Fruit fly (Drosophila melanogaster): ENCODE data around the gene CG5731.

The CG5731 gene

DNA sequence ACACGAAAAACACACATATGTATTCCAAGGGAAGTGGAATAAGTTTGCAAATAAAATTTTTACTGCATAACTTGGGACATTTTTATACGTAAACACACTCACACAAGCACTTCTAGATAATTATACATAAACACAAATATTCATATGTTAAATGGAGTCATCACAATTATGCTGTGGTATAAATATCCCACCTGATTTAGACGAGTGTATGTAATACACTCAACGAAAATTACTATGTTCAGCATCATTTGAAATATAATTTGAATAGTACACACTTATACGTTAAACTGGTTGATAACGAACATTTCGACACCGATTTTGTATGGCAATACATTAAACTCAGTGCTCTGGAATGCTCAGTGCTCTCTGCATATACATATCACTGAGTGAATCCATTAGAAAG lies 21.5 kb upstream of the CG5731 start (continued):
- peak; percentile 0 for TF ChIP-seq cyc (GFP tag; optimal IDR thresholded peaks at IDR 0.05)
- no peak for TF ChIP-seq Ets21C (GFP tag; optimal IDR thresholded peaks at IDR 0.05)
- no peak for TF ChIP-seq CG6163 (GFP tag; IDR thresholded peaks at IDR 0.05)
- TF ChIP-seq esn (GFP tag; optimal IDR thresholded peaks at IDR 0.05) = peak; percentile 55
- TF ChIP-seq Sox15 (GFP tag; optimal IDR thresholded peaks at IDR 0.05) = peak; percentile 2
- peak; percentile 42 for TF ChIP-seq achi (GFP tag; optimal IDR thresholded peaks at IDR 0.05)
- TF ChIP-seq svp (GFP tag) = no peak
- no peak for TF ChIP-seq CG3919 (GFP tag; optimal IDR thresholded peaks at IDR 0.05)
- no peak for TF ChIP-seq CG11902 (GFP tag; optimal IDR thresholded peaks at IDR 0.05)
- no peak for TF ChIP-seq CG16779 (tag; optimal IDR thresholded peaks at IDR 0.05)
- peak; percentile 14 for TF ChIP-seq CG6808 (GFP tag; optimal IDR thresholded peaks at IDR 0.05)
- TF ChIP-seq CG9139 (GFP tag; optimal IDR thresholded peaks at IDR 0.05) = no peak
- peak; percentile 71 for TF ChIP-seq Hr4 (GFP tag; optimal IDR thresholded peaks at IDR 0.05)
- TF ChIP-seq CG11762 (GFP tag; optimal IDR thresholded peaks at IDR 0.05; ENCODE audit: insufficient read depth) = no peak
- no peak for TF ChIP-seq CG1621 (tag; optimal IDR thresholded peaks at IDR 0.05)
- TF ChIP-seq CG8319 (GFP tag; optimal IDR thresholded peaks at IDR 0.05) = peak; percentile 4
- peak; percentile 61 for TF ChIP-seq topi (GFP tag; optimal IDR thresholded peaks at IDR 0.05)
- TF ChIP-seq Eip75B (GFP tag; optimal IDR thresholded peaks at IDR 0.05) = peak; percentile 58

DNA sequence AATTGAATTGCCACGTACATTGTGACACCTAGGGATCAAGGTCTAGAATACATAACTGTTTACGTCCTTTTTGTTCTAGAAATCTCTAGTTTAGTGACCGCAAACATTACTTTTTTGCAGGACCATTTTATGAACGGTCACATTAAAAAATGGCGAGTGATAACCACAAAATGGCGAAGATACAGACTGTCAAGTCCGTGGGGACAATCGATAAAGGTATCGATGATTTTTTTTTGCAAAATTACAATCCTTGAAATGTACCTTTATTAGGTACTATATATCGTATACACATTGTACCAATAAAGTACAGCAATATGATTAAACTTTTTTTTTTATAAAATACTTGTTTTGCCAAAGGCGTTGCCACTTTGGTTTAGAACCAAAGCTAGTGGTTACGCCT lies 20.9 kb upstream of the CG5731 start:
- TF ChIP-seq CG16779 (tag; optimal IDR thresholded peaks at IDR 0.05) (no peak), Hr39 (GFP tag; optimal IDR thresholded peaks at IDR 0.05) (no peak), Lpt (GFP tag; optimal IDR thresholded peaks at IDR 0.05) (no peak), salr (GFP tag; optimal IDR thresholded peaks at IDR 0.05) (no peak), CG6276 (GFP tag; optimal IDR thresholded peaks at IDR 0.05) (no peak), achi (GFP tag; optimal IDR thresholded peaks at IDR 0.05) (peak; percentile 9), Blimp-1 (GFP tag; optimal IDR thresholded peaks at IDR 0.05) (no peak), CG15336 (GFP tag; IDR thresholded peaks at IDR 0.05) (no peak), CG8632 (GFP tag; optimal IDR thresholded peaks at IDR 0.05) (no peak), Gug (GFP tag; IDR thresholded peaks at IDR 0.05) (no peak), Eip78C (GFP tag) (peak; percentile 40), net (GFP tag; optimal IDR thresholded peaks at IDR 0.05) (no peak)

- TF ChIP-seq CG6276 (GFP tag; optimal IDR thresholded peaks at IDR 0.05) (no peak), Hr39 (GFP tag; optimal IDR thresholded peaks at IDR 0.05) (no peak), acj6 (GFP tag; optimal IDR thresholded peaks at IDR 0.05) (no peak), CG6792 (GFP tag; optimal IDR thresholded peaks at IDR 0.05) (no peak), net (GFP tag; optimal IDR thresholded peaks at IDR 0.05) (no peak), Eip78C (GFP tag) (peak; percentile 63), CG7368 (GFP tag; optimal IDR thresholded peaks at IDR 0.05) (no peak), esn (GFP tag; optimal IDR thresholded peaks at IDR 0.05) (peak; percentile 32), ss (GFP tag; optimal IDR thresholded peaks at IDR 0.05) (peak in 1 of 2 experiments; percentile 20), CG3919 (GFP tag; optimal IDR thresholded peaks at IDR 0.05) (no peak), lz (GFP tag; optimal IDR thresholded peaks at IDR 0.05) (peak; percentile 13), spab (GFP tag; optimal IDR thresholded peaks at IDR 0.05) (no peak), fd59A (GFP tag; optimal IDR thresholded peaks at IDR 0.05) (no peak), CG3032 (tag; optimal IDR thresholded peaks at IDR 0.05) (peak; percentile 31), eg (GFP tag; IDR thresholded peaks at IDR 0.05) (no peak), cyc (GFP tag; optimal IDR thresholded peaks at IDR 0.05) (peak; percentile 18), topi (GFP tag; optimal IDR thresholded peaks at IDR 0.05) (peak; percentile 2), Sox14 (GFP tag; optimal IDR thresholded peaks at IDR 0.05) (peak; percentile 9), vri (GFP tag; optimal IDR thresholded peaks at IDR 0.05) (no peak), CG10631 (GFP tag; optimal IDR thresholded peaks at IDR 0.05) (no peak), Ets96B (tag; optimal IDR thresholded peaks at IDR 0.05) (no peak), achi (GFP tag; optimal IDR thresholded peaks at IDR 0.05) (peak; percentile 35), Sox102F (GFP tag; optimal IDR thresholded peaks at IDR 0.05) (no peak), pdm3 (GFP tag; optimal IDR thresholded peaks at IDR 0.05) (no peak), fkh (GFP tag; optimal IDR thresholded peaks at IDR 0.05) (peak; percentile 36), CG9139 (GFP tag; optimal IDR thresholded peaks at IDR 0.05) (no peak), CG31627 (GFP tag; optimal IDR thresholded peaks at IDR 0.05) (no peak), Lpt (GFP tag; optimal IDR thresholded peaks at IDR 0.05) (no peak), Smox (GFP tag; optimal IDR thresholded peaks at IDR 0.05) (no peak), dsx (GFP tag; optimal IDR thresholded peaks at IDR 0.05; ENCODE audit: poor library complexity, severe bottlenecking) (peak; percentile 35)
Observed at dm6 chr2L:10226724-10227407, 17.3 kb upstream of the CG5731 start, which contains the start of gene CG5708. TSS of gene CG5708 (minus strand) at chr2L:10226808.
